Worm (Caenorhabditis elegans) whole organism, young adult: ENCODE results near the gene sulp-7.

Experiments
- F49E8.2 ChIP-seq: sonication (generic microtip); optimal IDR thresholded peaks from 3 replicates; lab custom pipeline; 2017; ENCODE audit warnings: missing genetic modification characterization, mild to moderate bottlenecking, missing compliant biosample characterization, antibody characterized with exemption, moderate library complexity; ENCODE audit not compliant: insufficient read depth
- F52B5.7 ChIP-seq: sonication (generic microtip); optimal IDR thresholded peaks from 2 replicates; lab custom pipeline; 2016; ENCODE audit warnings: mild to moderate bottlenecking, missing genetic modification characterization, missing compliant biosample characterization
- ama-1 ChIP-seq, 3 experiments: fragments of 150-350 bp in 1 of 3; sonication (generic microtip) in 2 of 3; optimal IDR thresholded peaks; 2 replicates each; lab custom pipeline; 2014 to 2018; ENCODE audit warnings: missing biosample characterization in 2 of 3, missing genetic modification characterization in 2 of 3, missing genetic modification reagents in 2 of 3
- chd-7 ChIP-seq: sonication (generic microtip); optimal IDR thresholded peaks from 2 replicates; lab custom pipeline; 2016; ENCODE audit warnings: mild to moderate bottlenecking, missing genetic modification characterization, moderate library complexity, missing compliant biosample characterization
- lin-54 ChIP-seq: fragments of 200-800 bp; sonication (Bioruptor generic); optimal IDR thresholded peaks from 2 replicates; lab custom pipeline; 2018; ENCODE audit warnings: mild to moderate bottlenecking, missing genetic modification characterization, missing compliant biosample characterization
- pbrm-1 ChIP-seq: fragments of 200-800 bp; sonication (Bioruptor generic); IDR thresholded peaks from 2 replicates; pipeline ENCODE4 v1.3.6; 2022; ENCODE audit warnings: missing genetic modification reagents, missing genetic modification characterization, missing compliant biosample characterization
- snpc-1.3 ChIP-seq: sonication (generic microtip); optimal IDR thresholded peaks from 2 replicates; lab custom pipeline; 2017; ENCODE audit warnings: missing genetic modification characterization, mild to moderate bottlenecking, missing compliant biosample characterization, antibody characterized with exemption, moderate library complexity, missing genotype, missing genetic modification reagents; ENCODE audit not compliant: insufficient read depth
- snpc-4 ChIP-seq, 5 experiments: fragments of 150-350 bp in 1 of 5; sonication (generic microtip) in 4 of 5; optimal IDR thresholded peaks; 2 replicates each; lab custom pipeline; 2014 to 2018; ENCODE audit warnings: missing genetic modification characterization in 5 of 5, missing biosample characterization in 3 of 5, antibody characterized with exemption in 2 of 5, mild to moderate bottlenecking in 2 of 5, missing compliant biosample characterization in 2 of 5, missing genotype in 2 of 5, moderate library complexity in 2 of 5, missing genetic modification reagents in 1 of 5
- unc-62 ChIP-seq: fragments of 150-350 bp; optimal IDR thresholded peaks from 2 replicates; lab custom pipeline; 2014; ENCODE audit warnings: missing biosample characterization, missing genetic modification reagents, missing genetic modification characterization
- ztf-6 ChIP-seq: fragments of 200-800 bp; sonication (Bioruptor generic); IDR thresholded peaks from 2 replicates; pipeline ENCODE4 v1.3.6; 2022; ENCODE audit warnings: missing genetic modification reagents, missing genetic modification characterization, missing compliant biosample characterization

DNA sequence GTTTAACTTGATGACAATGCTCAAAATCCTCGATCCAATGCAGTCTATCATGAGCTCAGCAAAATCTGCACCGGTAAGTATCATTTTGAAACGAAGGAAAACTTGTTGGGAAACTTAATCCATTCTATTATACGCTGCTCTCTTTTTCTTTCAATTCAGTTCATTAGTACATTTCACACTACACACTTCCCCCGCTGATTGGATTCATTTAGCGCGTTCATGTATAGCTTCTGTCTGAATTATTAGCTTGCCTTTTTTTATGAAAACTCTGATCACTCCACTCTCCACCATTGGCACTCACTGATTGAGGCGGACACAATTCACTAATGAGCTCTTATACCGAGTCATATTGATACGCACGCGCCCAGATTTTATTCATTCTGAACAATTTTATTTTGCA lies 42.3 kb upstream of the sulp-7 start:
- TF ChIP-seq F49E8.2 (tag; lab: Kevin White, UChicago) (no peak), chd-7 (no peak), snpc-4 (GFP tag; optimal IDR thresholded peaks at IDR 0.05; lab: Kevin White, UChicago) (no peak), snpc-4 (tag; optimal IDR thresholded peaks at IDR 0.05; lab: Kevin White, UChicago) (no peak), ama-1 (optimal IDR thresholded peaks at IDR 0.05; lab: Kevin White, UChicago) (no peak), ama-1 (GFP tag; optimal IDR thresholded peaks at IDR 0.05; lab: Kevin White, UChicago) (no peak), snpc-1.3 (tag; lab: Kevin White, UChicago) (no peak), ztf-6 (GFP tag; lab: Robert Waterston, UW) (no peak), unc-62 (GFP tag; lab: Kevin White, UChicago) (no peak), pbrm-1 (no peak), lin-54 (GFP tag; lab: Kevin White, UChicago) (no peak), F52B5.7 (tag; lab: Kevin White, UChicago) (no peak)
